Fruit fly (Drosophila melanogaster) whole organism, embryonic: ENCODE data around the gene CG10621.
A peak's percentile ranks its signal among the peaks of the same experiment; 100 is the strongest.

Experiments used
- ATbp ChIP-seq: fragments of 200-800 bp; sonication (Bioruptor generic); optimal IDR thresholded peaks from 2 replicates; lab custom pipeline; 2017; ENCODE audit warnings: missing biosample characterization, mild to moderate bottlenecking, missing genetic modification characterization, missing genetic modification reagents
- C15 ChIP-seq: fragments of 200-800 bp; sonication (Bioruptor generic); IDR thresholded peaks from 3 replicates; pipeline ENCODE4 v1.3.6; 2022; ENCODE audit warnings: missing biosample characterization, missing genetic modification characterization
- CG10366 ChIP-seq: fragments of 200-800 bp; sonication (Bioruptor generic); IDR thresholded peaks from 2 replicates; pipeline ENCODE4 v1.3.6; 2022; ENCODE audit warnings: missing biosample characterization, missing genetic modification characterization
- CG10543 ChIP-seq: fragments of 200-800 bp; sonication (Bioruptor generic); optimal IDR thresholded peaks from 3 replicates; lab custom pipeline; 2017; ENCODE audit warnings: missing biosample characterization, mild to moderate bottlenecking, missing genetic modification characterization, moderate library complexity
- CG11085 ChIP-seq: fragments of 200-800 bp; sonication (Bioruptor generic); IDR thresholded peaks from 2 replicates; pipeline ENCODE4 v1.3.6; 2022; ENCODE audit warnings: missing biosample characterization, missing genetic modification characterization
- CG11695 ChIP-seq: fragments of 200-800 bp; sonication (Bioruptor generic); IDR thresholded peaks from 3 replicates; pipeline ENCODE4 v1.3.6; 2022; ENCODE audit warnings: missing biosample characterization, missing genetic modification characterization
- CG13123 ChIP-seq: fragments of 200-800 bp; sonication (Bioruptor generic); optimal IDR thresholded peaks from 2 replicates; lab custom pipeline; 2016; ENCODE audit warnings: missing biosample characterization, missing genetic modification characterization
- CG17361 ChIP-seq: fragments of 200-800 bp; sonication (Bioruptor generic); IDR thresholded peaks from 3 replicates; pipeline ENCODE4 v1.3.6; 2022; ENCODE audit warnings: missing biosample characterization, missing genetic modification characterization
- CG17912 ChIP-seq: fragments of 200-800 bp; sonication (Bioruptor generic); optimal IDR thresholded peaks from 2 replicates; lab custom pipeline; 2018; ENCODE audit warnings: missing biosample characterization, mild to moderate bottlenecking, missing genetic modification characterization
- CG1792 ChIP-seq: fragments of 200-800 bp; sonication (Bioruptor generic); optimal IDR thresholded peaks from 2 replicates; lab custom pipeline; 2016; ENCODE audit warnings: missing biosample characterization, missing genetic modification characterization
- CG2116 ChIP-seq: fragments of 200-800 bp; sonication (Bioruptor generic); optimal IDR thresholded peaks from 3 replicates; lab custom pipeline; 2018; ENCODE audit warnings: missing biosample characterization, mild to moderate bottlenecking, missing genetic modification characterization
- CG2678 ChIP-seq: fragments of 200-800 bp; sonication (Bioruptor generic); optimal IDR thresholded peaks from 3 replicates; lab custom pipeline; 2019; ENCODE audit warnings: missing biosample characterization, mild to moderate bottlenecking, missing genetic modification characterization, moderate library complexity
- CG31365 ChIP-seq: fragments of 200-800 bp; sonication (Bioruptor generic); optimal IDR thresholded peaks from 2 replicates; lab custom pipeline; 2018; ENCODE audit warnings: missing biosample characterization, mild to moderate bottlenecking, missing genetic modification characterization
- CG3163 ChIP-seq: fragments of 200-800 bp; sonication (Bioruptor generic); optimal IDR thresholded peaks from 3 replicates; lab custom pipeline; 2016; ENCODE audit warnings: missing biosample characterization, missing genetic modification characterization
- CG3995 ChIP-seq: fragments of 200-800 bp; sonication (Bioruptor generic); optimal IDR thresholded peaks from 3 replicates; lab custom pipeline; 2016; ENCODE audit warnings: missing biosample characterization, missing genetic modification characterization
- CG4328 ChIP-seq: fragments of 200-800 bp; sonication (Bioruptor generic); optimal IDR thresholded peaks from 3 replicates; lab custom pipeline; 2017; ENCODE audit warnings: missing biosample characterization, missing genetic modification reagents, missing genetic modification characterization
- CG4854 ChIP-seq: fragments of 200-800 bp; sonication (Bioruptor generic); optimal IDR thresholded peaks from 2 replicates; lab custom pipeline; 2016; ENCODE audit warnings: missing biosample characterization, missing genetic modification characterization, inconsistent platforms
- CG5245 ChIP-seq: fragments of 200-800 bp; sonication (Bioruptor generic); optimal IDR thresholded peaks from 3 replicates; lab custom pipeline; 2016; ENCODE audit warnings: missing biosample characterization, missing genetic modification characterization
- CG7928 ChIP-seq: fragments of 200-800 bp; sonication (Bioruptor generic); optimal IDR thresholded peaks from 2 replicates; lab custom pipeline; 2017; ENCODE audit warnings: missing biosample characterization, mild to moderate bottlenecking, missing genetic modification characterization
- CG8388 ChIP-seq: fragments of 200-800 bp; sonication (Bioruptor generic); optimal IDR thresholded peaks from 2 replicates; lab custom pipeline; 2019; ENCODE audit warnings: missing biosample characterization, mild to moderate bottlenecking, missing genetic modification characterization, moderate library complexity
- Dbx ChIP-seq: fragments of 200-800 bp; sonication (Bioruptor generic); IDR thresholded peaks from 3 replicates; pipeline ENCODE4 v1.3.6; 2022; ENCODE audit warnings: missing biosample characterization, missing genetic modification characterization
- Dp ChIP-seq: fragments of 200-800 bp; sonication (Bioruptor generic); optimal IDR thresholded peaks from 2 replicates; lab custom pipeline; 2018; ENCODE audit warnings: missing biosample characterization, mild to moderate bottlenecking, missing genetic modification characterization, moderate library complexity
- Drgx ChIP-seq: fragments of 200-800 bp; sonication (Bioruptor generic); IDR thresholded peaks from 2 replicates; pipeline ENCODE4 v1.3.6; 2022; ENCODE audit warnings: missing biosample characterization, missing genetic modification characterization
- Ets65A ChIP-seq: fragments of 200-800 bp; sonication (Bioruptor generic); peaks from one replicate; lab custom pipeline; 2016; ENCODE audit warnings: missing biosample characterization, missing genetic modification characterization
- Gsc ChIP-seq: fragments of 200-800 bp; sonication (Bioruptor generic); IDR thresholded peaks from 2 replicates; pipeline ENCODE4 v1.3.6; 2022; ENCODE audit warnings: missing biosample characterization, missing genetic modification characterization
- HLH3B ChIP-seq: fragments of 200-800 bp; sonication (Bioruptor generic); IDR thresholded peaks from 2 replicates; pipeline ENCODE4 v1.3.6; 2022; ENCODE audit warnings: missing biosample characterization, missing genetic modification characterization
- MBD-R2 ChIP-seq: fragments of 200-800 bp; sonication (Bioruptor generic); IDR thresholded peaks from 2 replicates; pipeline ENCODE4 v1.3.6; 2022; ENCODE audit warnings: missing biosample characterization, missing genetic modification characterization
- MESR4 ChIP-seq: fragments of 200-800 bp; sonication (Bioruptor generic); optimal IDR thresholded peaks from 2 replicates; lab custom pipeline; 2018; ENCODE audit warnings: missing biosample characterization, mild to moderate bottlenecking, missing genetic modification characterization, moderate library complexity
- PHDP ChIP-seq: fragments of 200-800 bp; sonication (Bioruptor generic); optimal IDR thresholded peaks from 3 replicates; lab custom pipeline; 2018; ENCODE audit warnings: missing biosample characterization, mild to moderate bottlenecking, missing genetic modification characterization, moderate library complexity
- Rfx ChIP-seq: fragments of 200-800 bp; sonication (Bioruptor generic); IDR thresholded peaks from 2 replicates; pipeline ENCODE4 v1.3.6; 2022; ENCODE audit warnings: missing biosample characterization, missing genetic modification characterization
- Stat92E ChIP-seq, 3 experiments: fragments of >200 bp in 2 of 3; fragments of 200-800 bp in 1 of 3; sonication (Bioruptor generic) in 1 of 3; optimal IDR thresholded peaks; 2 replicates each; lab custom pipeline; 2017 to 2019; ENCODE audit warnings: missing biosample characterization in 3 of 3, missing genetic modification characterization in 3 of 3, mild to moderate bottlenecking in 1 of 3, moderate library complexity in 1 of 3
- Usf ChIP-seq: fragments of 200-800 bp; sonication (Bioruptor generic); optimal IDR thresholded peaks from 2 replicates; lab custom pipeline; 2017; ENCODE audit warnings: missing genotype, missing biosample characterization, missing genetic modification characterization
- ato ChIP-seq: fragments of 200-800 bp; sonication (Bioruptor generic); IDR thresholded peaks from 2 replicates; pipeline ENCODE4 v1.3.6; 2022; ENCODE audit warnings: missing biosample characterization, missing genetic modification characterization; ENCODE audit not compliant: partially characterized antibody
- bbx ChIP-seq: fragments of 200-800 bp; sonication (Bioruptor generic); IDR thresholded peaks from 2 replicates; pipeline ENCODE4 v1.3.6; 2022; ENCODE audit warnings: missing biosample characterization, missing genetic modification characterization; ENCODE audit not compliant: partially characterized antibody
- bowl ChIP-seq: fragments of 200-800 bp; sonication (Bioruptor generic); IDR thresholded peaks from 2 replicates; pipeline ENCODE4 v1.3.6; 2022; ENCODE audit warnings: missing biosample characterization, missing genetic modification characterization
- emc ChIP-seq: fragments of 200-800 bp; sonication (Bioruptor generic); optimal IDR thresholded peaks from 2 replicates; lab custom pipeline; 2016; ENCODE audit warnings: missing biosample characterization, missing genetic modification characterization
- fru ChIP-seq: fragments of >200 bp; optimal IDR thresholded peaks from 2 replicates; lab custom pipeline; 2017
- gcm ChIP-seq: fragments of 200-800 bp; sonication (Bioruptor generic); optimal IDR thresholded peaks from 2 replicates; lab custom pipeline; 2019; ENCODE audit warnings: missing biosample characterization, mild to moderate bottlenecking, missing genetic modification characterization, moderate library complexity
- hth ChIP-seq: fragments of >200 bp; optimal IDR thresholded peaks from 2 replicates; lab custom pipeline; 2017; ENCODE audit warnings: inconsistent platforms
- jigr1 ChIP-seq: fragments of 200-800 bp; sonication (Bioruptor generic); IDR thresholded peaks from 3 replicates; pipeline ENCODE4 v1.3.6; 2022; ENCODE audit warnings: missing biosample characterization, missing genetic modification characterization
- kay ChIP-seq: fragments of 200-800 bp; sonication (Bioruptor generic); optimal IDR thresholded peaks from 2 replicates; lab custom pipeline; 2016; ENCODE audit warnings: missing biosample characterization, missing genetic modification characterization
- pita ChIP-seq: fragments of 200-800 bp; sonication (Bioruptor generic); optimal IDR thresholded peaks from 2 replicates; lab custom pipeline; 2017; ENCODE audit warnings: missing biosample characterization, mild to moderate bottlenecking, missing genetic modification characterization
- repo ChIP-seq: fragments of 200-800 bp; sonication (Bioruptor generic); optimal IDR thresholded peaks from 2 replicates; lab custom pipeline; 2016; ENCODE audit warnings: missing biosample characterization, missing genetic modification characterization
- ro ChIP-seq: fragments of 200-800 bp; sonication (Bioruptor generic); IDR thresholded peaks from 2 replicates; pipeline ENCODE4 v1.3.6; 2022; ENCODE audit warnings: missing biosample characterization, missing genetic modification characterization
- seq ChIP-seq: fragments of 200-800 bp; sonication (Bioruptor generic); IDR thresholded peaks from 2 replicates; pipeline ENCODE4 v1.3.6; 2022; ENCODE audit warnings: missing biosample characterization, missing genetic modification characterization
- slou ChIP-seq: fragments of 200-800 bp; sonication (Bioruptor generic); optimal IDR thresholded peaks from 3 replicates; lab custom pipeline; 2016; ENCODE audit warnings: missing biosample characterization, missing genetic modification characterization
- sna ChIP-seq: fragments of 200-800 bp; sonication (Bioruptor generic); IDR thresholded peaks from 2 replicates; pipeline ENCODE4 v1.3.6; 2022; ENCODE audit warnings: missing biosample characterization, missing genetic modification characterization; ENCODE audit not compliant: partially characterized antibody
- stwl ChIP-seq: fragments of 200-800 bp; sonication (Bioruptor generic); optimal IDR thresholded peaks from 3 replicates; lab custom pipeline; 2018; ENCODE audit warnings: missing biosample characterization, mild to moderate bottlenecking, missing genetic modification characterization, moderate library complexity
- sug ChIP-seq: fragments of 200-800 bp; optimal IDR thresholded peaks from 2 replicates; lab custom pipeline; 2019; ENCODE audit warnings: missing biosample characterization, mild to moderate bottlenecking, missing genetic modification characterization, moderate library complexity
- trem ChIP-seq: fragments of 200-800 bp; optimal IDR thresholded peaks from 3 replicates; lab custom pipeline; 2019; ENCODE audit warnings: missing biosample characterization, mild to moderate bottlenecking, missing genetic modification characterization, moderate library complexity
- wdn ChIP-seq: fragments of 200-800 bp; sonication (Bioruptor generic); IDR thresholded peaks from 2 replicates; pipeline ENCODE4 v1.3.6; 2022; ENCODE audit warnings: missing biosample characterization, missing genetic modification characterization
- wor ChIP-seq: fragments of 200-800 bp; sonication (Bioruptor generic); IDR thresholded peaks from 2 replicates; pipeline ENCODE4 v1.3.6; 2022; ENCODE audit warnings: missing biosample characterization, missing genetic modification characterization

The CG10621 gene

DNA sequence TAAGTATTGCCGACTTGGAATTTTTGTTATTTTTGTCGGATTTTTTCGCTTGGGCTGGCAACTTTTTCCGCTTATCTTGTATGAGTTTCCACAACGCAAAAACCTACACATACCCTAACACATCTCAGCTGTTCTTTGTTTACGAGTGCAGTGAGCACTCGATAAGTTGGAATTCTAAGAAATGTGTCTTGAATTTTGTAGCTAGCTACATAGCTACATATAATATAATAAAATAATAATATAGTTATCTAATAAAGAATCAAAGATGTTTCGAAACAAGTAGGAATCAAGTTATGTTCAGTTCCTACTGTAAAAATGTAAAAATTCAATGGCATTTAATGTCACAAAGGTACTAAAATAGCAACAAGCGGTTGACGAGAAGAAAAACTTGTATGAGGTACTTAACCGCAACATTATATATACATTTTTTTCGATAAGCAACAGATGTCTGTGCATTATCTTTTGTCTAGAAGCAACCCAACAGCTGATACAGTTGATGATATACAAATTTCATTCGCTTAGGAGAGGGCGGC, 3.0 kb upstream of the CG10621 start, which contains the start of gene Bhmt (continued):
- TF ChIP-seq CG10366 (0 out of 2 replicates have a peak, but pooled peaks have one; percentile 47), ato (GFP tag; lab: Robert Waterston, UW) (no peak), CG13123 (GFP tag; lab: Kevin White, UChicago) (no peak), ATbp (GFP tag; lab: Kevin White, UChicago) (peak; percentile 17), CG3995 (GFP tag; lab: Kevin White, UChicago) (no peak), PHDP (peak; percentile 80), CG11695 (GFP tag; lab: Robert Waterston, UW) (peak; percentile 74; the same call in 2 of the 3 replicates), C15 (GFP tag; lab: Robert Waterston, UW) (0 out of 3 replicates have a peak, but pooled peaks have one; percentile 48), CG17912 (GFP tag; lab: Kevin White, UChicago) (no peak), CG2678 (tag; lab: Kevin White, UChicago) (peak; percentile 88), Dp (GFP tag; lab: Kevin White, UChicago) (no peak), CG4854 (no peak), Drgx (GFP tag; lab: Robert Waterston, UW) (peak; percentile 87), CG11085 (peak; percentile 55; the same call in 1 of the 2 replicates), CG3163 (no peak), wor (GFP tag; lab: Robert Waterston, UW) (no peak), slou (GFP tag; lab: Kevin White, UChicago) (no peak), Ets65A (peak; percentile 44), pita (no peak), CG10543 (GFP tag; lab: Kevin White, UChicago) (peak; percentile 76), CG2116 (GFP tag; lab: Kevin White, UChicago) (no peak), seq (GFP tag; lab: Robert Waterston, UW) (peak; percentile 64), sna (GFP tag; lab: Robert Waterston, UW) (no peak), wdn (peak; percentile 51; the same call in 1 of the 2 replicates), emc (GFP tag; lab: Kevin White, UChicago) (no peak), MESR4 (GFP tag; lab: Kevin White, UChicago) (no peak), Dbx (GFP tag; lab: Robert Waterston, UW) (peak; percentile 78; the same call in 2 of the 3 replicates), Rfx (peak; percentile 86), kay (GFP tag; lab: Kevin White, UChicago) (no peak), CG1792 (GFP tag; lab: Kevin White, UChicago) (no peak), bbx (GFP tag; lab: Robert Waterston, UW) (no peak), HLH3B (GFP tag; lab: Robert Waterston, UW) (peak; percentile 68), CG31365 (tag; lab: Kevin White, UChicago) (no peak), repo (GFP tag; lab: Kevin White, UChicago) (no peak), Gsc (GFP tag; lab: Robert Waterston, UW) (no peak), hth (lab: Kevin White, UChicago) (no peak), MBD-R2 (GFP tag; lab: Robert Waterston, UW) (peak; percentile 72), CG7928 (GFP tag; lab: Kevin White, UChicago) (peak; percentile 6), CG4328 (GFP tag; lab: Kevin White, UChicago) (peak; percentile 0), jigr1 (GFP tag; lab: Robert Waterston, UW) (no peak), sug (tag; lab: Kevin White, UChicago) (peak; percentile 59), CG17361 (peak; percentile 74), CG5245 (GFP tag; lab: Kevin White, UChicago) (no peak), fru (lab: Kevin White, UChicago) (no peak), trem (peak; percentile 33), bowl (peak; percentile 50; the same call in 1 of the 2 replicates), ro (GFP tag; lab: Robert Waterston, UW) (no peak), gcm (GFP tag; lab: Kevin White, UChicago) (peak; percentile 25), Stat92E (GFP tag; optimal IDR thresholded peaks at IDR 0.05; lab: Kevin White, UChicago) (no peak), Usf (no peak), CG8388 (peak; percentile 33), stwl (tag; lab: Kevin White, UChicago) (no peak)
